Fruit fly (Drosophila melanogaster) whole organism, embryonic: ENCODE results near the gene Uro.

Experiments used
- Abd-B ChIP-seq: fragments of 200-800 bp; sonication (Bioruptor generic); optimal IDR thresholded peaks from 2 replicates; lab custom pipeline; 2018; ENCODE audit warnings: missing biosample characterization, mild to moderate bottlenecking, missing genetic modification characterization, moderate library complexity
- BEAF-32 ChIP-seq: fragments of 200-800 bp; sonication (Bioruptor generic); optimal IDR thresholded peaks from 3 replicates; lab custom pipeline; 2017; ENCODE audit warnings: missing biosample characterization, missing genetic modification characterization, mild to moderate bottlenecking, moderate library complexity, missing genetic modification reagents
- CG11504 ChIP-seq: fragments of 200-800 bp; sonication (Bioruptor generic); optimal IDR thresholded peaks from 3 replicates; lab custom pipeline; 2019; ENCODE audit warnings: missing biosample characterization, mild to moderate bottlenecking, missing genetic modification characterization, moderate library complexity
- CG11723 ChIP-seq: fragments of 200-800 bp; sonication (Bioruptor generic); optimal IDR thresholded peaks from 2 replicates; lab custom pipeline; 2017; ENCODE audit warnings: missing biosample characterization, mild to moderate bottlenecking, missing genetic modification characterization
- CG12659 ChIP-seq: fragments of 200-800 bp; sonication (Bioruptor generic); optimal IDR thresholded peaks from 3 replicates; lab custom pipeline; 2017; ENCODE audit warnings: mild to moderate bottlenecking, missing biosample characterization, missing genetic modification reagents, missing genetic modification characterization
- CG13296 ChIP-seq: fragments of 200-800 bp; sonication (Bioruptor generic); optimal IDR thresholded peaks from 3 replicates; lab custom pipeline; 2018; ENCODE audit warnings: missing biosample characterization, mild to moderate bottlenecking, missing genetic modification characterization
- CG13624 ChIP-seq: fragments of 200-800 bp; sonication (Bioruptor generic); optimal IDR thresholded peaks from 2 replicates; lab custom pipeline; 2016; ENCODE audit warnings: missing biosample characterization, missing genetic modification characterization
- CG18262 ChIP-seq: fragments of 200-800 bp; optimal IDR thresholded peaks from 3 replicates; lab custom pipeline; 2019; ENCODE audit warnings: missing biosample characterization, mild to moderate bottlenecking, missing genetic modification characterization, moderate library complexity
- CG1832 ChIP-seq: fragments of 200-800 bp; sonication (Bioruptor generic); optimal IDR thresholded peaks from 2 replicates; lab custom pipeline; 2017; ENCODE audit warnings: missing biosample characterization, mild to moderate bottlenecking, missing genetic modification characterization, inconsistent platforms
- CG2678 ChIP-seq: fragments of 200-800 bp; sonication (Bioruptor generic); optimal IDR thresholded peaks from 3 replicates; lab custom pipeline; 2019; ENCODE audit warnings: missing biosample characterization, mild to moderate bottlenecking, missing genetic modification characterization, moderate library complexity
- CG34376 ChIP-seq: fragments of 200-800 bp; sonication (Bioruptor generic); optimal IDR thresholded peaks from 2 replicates; lab custom pipeline; 2018; ENCODE audit warnings: missing biosample characterization, mild to moderate bottlenecking, missing genetic modification characterization
- CG4282 ChIP-seq: fragments of 200-800 bp; sonication (Bioruptor generic); optimal IDR thresholded peaks from 2 replicates; lab custom pipeline; 2016; ENCODE audit warnings: missing biosample characterization, missing genetic modification characterization
- CG5180 ChIP-seq: fragments of 200-800 bp; sonication (Bioruptor generic); optimal IDR thresholded peaks from 3 replicates; lab custom pipeline; 2017; ENCODE audit warnings: missing biosample characterization, missing genetic modification characterization, mild to moderate bottlenecking, moderate library complexity, missing genetic modification reagents
- CG9215 ChIP-seq: fragments of 200-800 bp; sonication (Bioruptor generic); IDR thresholded peaks from 2 replicates; pipeline ENCODE4 v1.3.6; 2022; ENCODE audit warnings: missing biosample characterization, missing genetic modification characterization
- CrebB ChIP-seq: fragments of 200-800 bp; sonication (Bioruptor generic); optimal IDR thresholded peaks from 3 replicates; lab custom pipeline; 2018; ENCODE audit warnings: missing biosample characterization, mild to moderate bottlenecking, missing genetic modification characterization
- Dfd ChIP-seq, 2 experiments: fragments of >200 bp; optimal IDR thresholded peaks; 2 replicates each; lab custom pipeline; 2017; ENCODE audit warnings: missing biosample characterization in 2 of 2, missing genetic modification characterization in 2 of 2
- ERR ChIP-seq: fragments of 200-800 bp; sonication (Bioruptor generic); optimal IDR thresholded peaks from 2 replicates; lab custom pipeline; 2016; ENCODE audit warnings: missing biosample characterization, missing genetic modification characterization
- Eip74EF ChIP-seq, 2 experiments: fragments of 200-800 bp in 1 of 2; fragments of >200 bp in 1 of 2; sonication (Bioruptor generic) in 1 of 2; optimal IDR thresholded peaks; 2 replicates each; lab custom pipeline; 2017 to 2019; ENCODE audit warnings: missing biosample characterization in 2 of 2, missing genetic modification characterization in 2 of 2, mild to moderate bottlenecking in 1 of 2, moderate library complexity in 1 of 2
- Hand ChIP-seq: fragments of 200-800 bp; sonication (Bioruptor generic); optimal IDR thresholded peaks from 2 replicates; lab custom pipeline; 2017; ENCODE audit warnings: mild to moderate bottlenecking, missing biosample characterization, missing genetic modification reagents, missing genetic modification characterization
- HmgD ChIP-seq: fragments of 200-800 bp; sonication (Bioruptor generic); optimal IDR thresholded peaks from 3 replicates; lab custom pipeline; 2016; ENCODE audit warnings: missing biosample characterization, missing genetic modification characterization
- MBD-R2 ChIP-seq: fragments of 200-800 bp; sonication (Bioruptor generic); IDR thresholded peaks from 2 replicates; pipeline ENCODE4 v1.3.6; 2022; ENCODE audit warnings: missing biosample characterization, missing genetic modification characterization
- Med ChIP-seq: fragments of 200-800 bp; sonication (Bioruptor generic); peaks from one replicate; lab custom pipeline; 2016; ENCODE audit warnings: missing biosample characterization, missing genetic modification characterization, mild to moderate bottlenecking, inconsistent platforms, moderate library complexity
- Pdp1 ChIP-seq, 2 experiments: fragments of 200-800 bp; sonication (Bioruptor generic); optimal IDR thresholded peaks; 3 replicates each; lab custom pipeline; 2016; ENCODE audit warnings: missing biosample characterization in 2 of 2, missing genetic modification characterization in 2 of 2, mild to moderate bottlenecking in 1 of 2, moderate library complexity in 1 of 2
- Rfx ChIP-seq: fragments of 200-800 bp; sonication (Bioruptor generic); IDR thresholded peaks from 2 replicates; pipeline ENCODE4 v1.3.6; 2022; ENCODE audit warnings: missing biosample characterization, missing genetic modification characterization
- Sox100B ChIP-seq: fragments of 200-800 bp; sonication (Bioruptor generic); optimal IDR thresholded peaks from 3 replicates; lab custom pipeline; 2018; ENCODE audit warnings: missing biosample characterization, mild to moderate bottlenecking, missing genetic modification characterization
- Trl ChIP-seq, 3 experiments: fragments of >200 bp in 2 of 3; fragments of 200-800 bp in 1 of 3; sonication (Bioruptor generic) in 1 of 3; optimal IDR thresholded peaks; 2 replicates in 1 of 3; 3 replicates in 2 of 3; lab custom pipeline; 2016 to 2017; ENCODE audit warnings: missing biosample characterization in 1 of 3, missing genetic modification characterization in 1 of 3
- exex ChIP-seq: fragments of 200-800 bp; sonication (Bioruptor generic); optimal IDR thresholded peaks from 4 replicates; lab custom pipeline; 2018; ENCODE audit warnings: missing biosample characterization, mild to moderate bottlenecking, missing genetic modification characterization, moderate library complexity
- fd64A ChIP-seq: fragments of 200-800 bp; sonication (Bioruptor generic); optimal IDR thresholded peaks from 3 replicates; lab custom pipeline; 2018; ENCODE audit warnings: missing biosample characterization, mild to moderate bottlenecking, missing genetic modification characterization
- hth ChIP-seq: fragments of >200 bp; optimal IDR thresholded peaks from 2 replicates; lab custom pipeline; 2017; ENCODE audit warnings: inconsistent platforms
- kah ChIP-seq: fragments of 200-800 bp; sonication (Bioruptor generic); optimal IDR thresholded peaks from 2 replicates; lab custom pipeline; 2018; ENCODE audit warnings: missing biosample characterization, mild to moderate bottlenecking, missing genetic modification characterization
- mirr ChIP-seq: fragments of 200-800 bp; sonication (Bioruptor generic); optimal IDR thresholded peaks from 3 replicates; lab custom pipeline; 2018; ENCODE audit warnings: missing biosample characterization, mild to moderate bottlenecking, missing genetic modification characterization
- nau ChIP-seq: fragments of 200-800 bp; sonication (Bioruptor generic); optimal IDR thresholded peaks from 3 replicates; lab custom pipeline; 2017; ENCODE audit warnings: missing biosample characterization, mild to moderate bottlenecking, missing genetic modification characterization, missing genetic modification reagents
- nom ChIP-seq: fragments of 200-800 bp; sonication (Bioruptor generic); optimal IDR thresholded peaks from 2 replicates; lab custom pipeline; 2017; ENCODE audit warnings: missing biosample characterization, missing genetic modification characterization, mild to moderate bottlenecking, moderate library complexity, missing genetic modification reagents
- peb ChIP-seq: fragments of 200-800 bp; sonication (Bioruptor generic); IDR thresholded peaks from 2 replicates; pipeline ENCODE4 v1.3.6; 2022; ENCODE audit warnings: missing biosample characterization, missing genetic modification characterization
- seq ChIP-seq: fragments of 200-800 bp; sonication (Bioruptor generic); IDR thresholded peaks from 2 replicates; pipeline ENCODE4 v1.3.6; 2022; ENCODE audit warnings: missing biosample characterization, missing genetic modification characterization
- sug ChIP-seq: fragments of 200-800 bp; optimal IDR thresholded peaks from 2 replicates; lab custom pipeline; 2019; ENCODE audit warnings: missing biosample characterization, mild to moderate bottlenecking, missing genetic modification characterization, moderate library complexity
- twi ChIP-seq: fragments of 200-800 bp; optimal IDR thresholded peaks from 2 replicates; lab custom pipeline; 2019; ENCODE audit warnings: missing biosample characterization, mild to moderate bottlenecking, missing genetic modification characterization, moderate library complexity

The Uro gene

DNA sequence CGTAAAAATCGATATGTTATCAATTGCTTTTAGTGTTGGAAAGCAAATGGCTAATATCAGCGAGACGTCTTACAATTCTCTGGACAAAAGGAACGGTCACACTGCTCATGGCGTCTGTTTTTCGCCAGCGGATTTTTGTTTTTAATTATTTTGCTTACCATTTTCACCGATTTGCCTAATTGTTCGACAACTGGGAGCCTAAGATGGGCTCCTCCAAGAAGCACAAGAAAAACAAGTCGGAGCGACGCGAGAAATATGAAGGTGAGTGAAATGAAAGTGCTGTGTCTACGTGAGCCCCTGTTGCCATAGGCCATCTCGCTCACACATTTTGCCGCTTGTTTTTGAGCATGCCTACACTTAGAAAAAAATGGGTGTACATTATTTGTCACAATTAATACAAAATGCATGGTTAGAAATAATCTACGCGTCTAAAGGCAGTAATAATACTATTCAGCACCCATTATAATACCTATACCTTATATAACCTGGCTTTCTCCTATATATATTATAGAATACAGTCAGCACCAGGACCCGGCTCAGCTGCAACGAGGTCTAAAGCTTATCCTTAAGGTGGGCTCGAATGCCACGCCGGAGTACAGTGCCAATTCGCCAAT is 3.0 kb downstream of the Uro start, which contains the start of gene Brd7-9 (continued):
- TF ChIP-seq CG11504 (tag; lab: Kevin White, UChicago) (peak; percentile 71), Abd-B (GFP tag; lab: Kevin White, UChicago) (no peak), CG2678 (tag; lab: Kevin White, UChicago) (peak; percentile 73), BEAF-32 (peak; percentile 51), Med (GFP tag; lab: Kevin White, UChicago) (peak; percentile 93), Trl (optimal IDR thresholded peaks at IDR 0.05; lab: Kevin White, UChicago) (no peak), Trl (GFP tag; optimal IDR thresholded peaks at IDR 0.05; lab: Kevin White, UChicago) (peak; percentile 68), CG4282 (GFP tag; lab: Kevin White, UChicago) (no peak), HmgD (GFP tag; lab: Kevin White, UChicago) (no peak), Hand (GFP tag; lab: Kevin White, UChicago) (peak; percentile 55)

- peak in 1 of 2 experiments; percentile 62 for TF ChIP-seq Pdp1 (GFP tag; optimal IDR thresholded peaks at IDR 0.05; lab: Kevin White, UChicago)
- peak; percentile 82 for TF ChIP-seq mirr
- peak; percentile 27 for TF ChIP-seq CG13296 (GFP tag; lab: Kevin White, UChicago)
- no peak for TF ChIP-seq MBD-R2 (GFP tag; lab: Robert Waterston, UW)
- peak; percentile 55 for TF ChIP-seq nom (GFP tag; lab: Kevin White, UChicago)
- no peak for TF ChIP-seq twi
- TF ChIP-seq ERR (GFP tag; lab: Kevin White, UChicago) = no peak
- no peak for TF ChIP-seq CG18262 (tag; lab: Kevin White, UChicago)
- peak; percentile 66 for TF ChIP-seq sug (tag; lab: Kevin White, UChicago)
- peak; percentile 31 for TF ChIP-seq exex (tag; lab: Kevin White, UChicago)
- TF ChIP-seq Med (GFP tag; lab: Kevin White, UChicago) = peak; percentile 7
- TF ChIP-seq Sox100B (GFP tag; lab: Kevin White, UChicago) = no peak
- TF ChIP-seq hth = no peak
- no peak for TF ChIP-seq Rfx (GFP tag; lab: Robert Waterston, UW)
- peak; percentile 26 for TF ChIP-seq nau (GFP tag; lab: Kevin White, UChicago)
- TF ChIP-seq CG9215 (GFP tag; lab: Robert Waterston, UW) = no peak
- peak; percentile 9 for TF ChIP-seq kah (GFP tag; lab: Kevin White, UChicago)
- no peak for TF ChIP-seq peb (GFP tag; lab: Robert Waterston, UW)
- no peak for TF ChIP-seq CG11723 (GFP tag; lab: Kevin White, UChicago)
- peak; percentile 6 for TF ChIP-seq CG5180 (GFP tag; lab: Kevin White, UChicago)
- TF ChIP-seq CG34376 (GFP tag; lab: Kevin White, UChicago) = peak; percentile 84
- TF ChIP-seq CG13624 (GFP tag; lab: Kevin White, UChicago) = no peak
- no peak for TF ChIP-seq CG12659 (GFP tag; lab: Kevin White, UChicago)
- no peak for TF ChIP-seq seq (GFP tag; lab: Robert Waterston, UW)
- no peak for TF ChIP-seq CG1832 (GFP tag; lab: Kevin White, UChicago)
- peak in 1 of 2 experiments; percentile 54 for TF ChIP-seq Eip74EF (GFP tag; optimal IDR thresholded peaks at IDR 0.05; lab: Kevin White, UChicago)
- TF ChIP-seq Dfd (GFP tag; optimal IDR thresholded peaks at IDR 0.05; lab: Kevin White, UChicago) = no peak
- no peak for TF ChIP-seq CrebB
- TF ChIP-seq fd64A (GFP tag; lab: Kevin White, UChicago) = peak; percentile 16
Measured at dm6 chr2L:7788952-7789466, 9.1 kb downstream of the Uro start.
